Worm (Caenorhabditis elegans) whole organism, young adult: ENCODE data around the gene cpt-1.

ENCODE experiments used
- athp-1 ChIP-seq: sonication (generic microtip); optimal IDR thresholded peaks from 2 replicates; lab custom pipeline; 2017; ENCODE audit warnings: mild to moderate bottlenecking, missing genetic modification characterization, missing compliant biosample characterization
- attf-6 ChIP-seq: fragments of 200-800 bp; sonication (Bioruptor generic); IDR thresholded peaks from 2 replicates; pipeline ENCODE4 v1.3.6; 2022; ENCODE audit warnings: missing genetic modification reagents, missing genetic modification characterization, missing compliant biosample characterization
- ccch-3 ChIP-seq: fragments of 200-800 bp; sonication (Bioruptor generic); optimal IDR thresholded peaks from 2 replicates; lab custom pipeline; 2018; ENCODE audit warnings: mild to moderate bottlenecking, missing genetic modification characterization, missing compliant biosample characterization
- ceh-27 ChIP-seq: fragments of 200-800 bp; sonication (Bioruptor generic); optimal IDR thresholded peaks from 2 replicates; lab custom pipeline; 2018; ENCODE audit warnings: mild to moderate bottlenecking, missing genetic modification characterization, moderate library complexity, missing compliant biosample characterization
- chd-7 ChIP-seq: sonication (generic microtip); optimal IDR thresholded peaks from 2 replicates; lab custom pipeline; 2016; ENCODE audit warnings: mild to moderate bottlenecking, missing genetic modification characterization, moderate library complexity, missing compliant biosample characterization
- efl-1 ChIP-seq: fragments of 150-350 bp; optimal IDR thresholded peaks from 2 replicates; lab custom pipeline; 2014; ENCODE audit warnings: missing biosample characterization, missing genetic modification reagents, missing genetic modification characterization
- lag-1 ChIP-seq: fragments of 200-800 bp; sonication (Bioruptor generic); IDR thresholded peaks from 2 replicates; pipeline ENCODE4 v1.3.6; 2022; ENCODE audit warnings: missing genetic modification reagents, missing genetic modification characterization, missing compliant biosample characterization
- nfya-1 ChIP-seq: sonication (generic microtip); optimal IDR thresholded peaks from 2 replicates; lab custom pipeline; 2017; ENCODE audit warnings: antibody characterized with exemption, missing compliant biosample characterization, missing genetic modification characterization, borderline replicate concordance; ENCODE audit not compliant: insufficient read depth
- snpc-4 ChIP-seq, 5 experiments: fragments of 150-350 bp in 1 of 5; sonication (generic microtip) in 4 of 5; optimal IDR thresholded peaks; 2 replicates each; lab custom pipeline; 2014 to 2018; ENCODE audit warnings: missing genetic modification characterization in 5 of 5, missing biosample characterization in 3 of 5, antibody characterized with exemption in 2 of 5, mild to moderate bottlenecking in 2 of 5, missing compliant biosample characterization in 2 of 5, missing genotype in 2 of 5, moderate library complexity in 2 of 5, missing genetic modification reagents in 1 of 5
- unc-62 ChIP-seq: fragments of 150-350 bp; optimal IDR thresholded peaks from 2 replicates; lab custom pipeline; 2014; ENCODE audit warnings: missing biosample characterization, missing genetic modification reagents, missing genetic modification characterization
- zfh-2 ChIP-seq: fragments of 200-800 bp; sonication (Bioruptor generic); conservative IDR thresholded peaks from 2 replicates; pipeline ENCODE4 v1.3.6; 2022; ENCODE audit warnings: missing genetic modification reagents, missing genetic modification characterization, missing compliant biosample characterization
- ztf-3 ChIP-seq: fragments of 200-800 bp; sonication (Bioruptor generic); optimal IDR thresholded peaks from 2 replicates; lab custom pipeline; 2018; ENCODE audit warnings: mild to moderate bottlenecking, missing genetic modification characterization, missing compliant biosample characterization

ce11 chrII:12830347-12830746, 34.1 kb upstream of the cpt-1 start, which contains the start of gene bcmo-1:
- no peak for TF ChIP-seq lag-1 (GFP tag; lab: Robert Waterston, UW)
- TF ChIP-seq ceh-27 (GFP tag; lab: Kevin White, UChicago): no peak
- TF ChIP-seq ztf-3 (GFP tag; lab: Kevin White, UChicago): no peak
- TF ChIP-seq attf-6 (GFP tag; lab: Robert Waterston, UW): no peak
- TF ChIP-seq snpc-4 (GFP tag; optimal IDR thresholded peaks at IDR 0.05; lab: Kevin White, UChicago): no peak
- TF ChIP-seq snpc-4 (tag; optimal IDR thresholded peaks at IDR 0.05; lab: Kevin White, UChicago): no peak
- no peak for TF ChIP-seq efl-1 (GFP tag; lab: Kevin White, UChicago)
- no peak for TF ChIP-seq chd-7 (tag; lab: Kevin White, UChicago)
- no peak for TF ChIP-seq nfya-1 (tag; lab: Kevin White, UChicago)
- no peak for TF ChIP-seq ccch-3 (GFP tag; lab: Kevin White, UChicago)
- TF ChIP-seq athp-1 (tag; lab: Kevin White, UChicago): no peak
- no peak for TF ChIP-seq unc-62
- TF ChIP-seq zfh-2 (GFP tag; lab: Robert Waterston, UW): no peak
